Worm (Caenorhabditis elegans) whole organism, early embryonic: Measurements from ENCODE around the gene gfrp-1.

Experiments
- B0310.2 ChIP-seq: sonication (generic microtip); optimal IDR thresholded peaks from 2 replicates; lab custom pipeline; 2016; ENCODE audit warnings: mild to moderate bottlenecking, missing genetic modification characterization, missing compliant biosample characterization
- ama-1 ChIP-seq: fragments of 150-350 bp; optimal IDR thresholded peaks from 2 replicates; lab custom pipeline; 2014
- ceh-36 ChIP-seq: sonication (generic microtip); optimal IDR thresholded peaks from 2 replicates; lab custom pipeline; 2016; ENCODE audit warnings: missing genetic modification characterization, inconsistent platforms, missing compliant biosample characterization
- ets-7 ChIP-seq: sonication (generic microtip); optimal IDR thresholded peaks from 2 replicates; lab custom pipeline; 2016; ENCODE audit warnings: missing genotype, missing genetic modification characterization, missing compliant biosample characterization
- flt-1 ChIP-seq: fragments of 200-800 bp; sonication (Bioruptor generic); IDR thresholded peaks from 2 replicates; pipeline ENCODE4 v1.3.6; 2022; ENCODE audit warnings: missing genetic modification characterization, missing compliant biosample characterization
- tbx-37 ChIP-seq: fragments of 200-800 bp; sonication (Bioruptor generic); conservative IDR thresholded peaks from 2 replicates; pipeline ENCODE4 v1.3.6; 2022; ENCODE audit warnings: missing genetic modification reagents, missing genetic modification characterization, missing compliant biosample characterization
- tra-4 ChIP-seq: sonication (generic microtip); optimal IDR thresholded peaks from 2 replicates; lab custom pipeline; 2017; ENCODE audit warnings: missing genetic modification characterization, missing compliant biosample characterization

DNA sequence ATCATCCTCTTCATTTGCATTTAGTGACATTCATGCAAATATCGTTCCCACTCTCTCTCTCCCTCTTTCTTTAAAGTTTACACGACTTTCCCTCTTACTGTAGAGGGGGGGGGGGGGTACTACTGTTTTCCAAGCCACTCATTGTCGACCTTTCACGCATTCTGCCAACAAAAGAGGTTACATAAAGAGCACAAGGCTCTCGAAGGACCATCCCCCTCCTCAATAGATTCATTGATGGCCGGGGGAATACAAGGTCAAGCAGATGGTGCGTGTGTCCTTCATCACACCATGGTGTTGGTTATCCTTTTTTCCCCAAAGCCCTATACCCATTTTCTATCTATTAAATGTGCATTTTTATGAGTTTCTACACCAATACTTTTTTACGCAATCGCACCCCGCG is 30.4 kb upstream of the gfrp-1 start:
- TF ChIP-seq flt-1 (GFP tag; lab: Robert Waterston, UW) (0 out of 2 replicates have a peak, but pooled peaks have one; percentile 15), tra-4 (no peak), tbx-37 (GFP tag; lab: Robert Waterston, UW) (no peak), ama-1 (no peak), B0310.2 (tag; lab: Kevin White, UChicago) (peak; percentile 23), ets-7 (tag; lab: Kevin White, UChicago) (no peak), ceh-36 (tag; lab: Kevin White, UChicago) (no peak)
